Fruit fly (Drosophila melanogaster): ENCODE data around the gene Uch.

Uch gene

DNA sequence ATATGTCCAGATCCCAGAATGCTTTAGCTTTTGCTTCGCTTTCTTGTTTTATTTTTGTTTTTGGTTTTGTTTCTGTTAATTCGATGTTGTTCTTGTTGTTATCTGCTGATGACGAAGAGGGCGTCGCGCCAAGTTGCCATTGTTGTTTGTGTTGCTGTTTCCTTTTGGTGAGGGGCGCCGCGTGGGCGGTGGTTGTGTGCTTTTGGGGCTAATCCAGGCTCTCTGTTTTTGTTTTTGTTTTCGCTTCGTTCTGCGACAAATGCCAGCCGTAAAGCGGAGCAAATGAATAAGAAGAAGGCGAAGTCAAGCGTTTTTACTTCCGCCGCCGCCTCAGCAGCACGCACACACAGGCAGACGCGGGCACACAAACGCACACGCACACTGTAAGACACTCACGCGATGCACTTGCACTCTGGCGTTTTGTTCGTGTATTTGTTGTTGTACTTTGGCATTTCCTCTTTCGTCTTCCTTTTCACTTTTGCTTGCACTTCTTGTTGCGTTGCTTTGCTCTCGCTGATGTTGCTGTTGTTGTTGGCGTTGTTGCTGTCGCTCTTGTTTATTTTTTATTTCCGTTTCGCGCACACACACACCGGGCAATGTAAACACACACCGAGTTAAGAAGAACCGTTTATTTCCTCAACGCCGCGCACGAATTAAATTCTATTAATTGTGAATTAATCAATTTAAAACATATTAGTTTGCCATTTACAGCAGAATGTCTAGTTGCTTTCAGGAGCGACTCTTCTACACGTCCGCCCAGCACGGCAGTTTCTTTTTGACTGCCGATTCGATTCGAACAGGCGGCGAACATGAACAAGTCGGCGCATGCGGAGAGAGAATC is 35.8 kb downstream of the Uch start, which contains the start of gene aop (continued):
- TF ChIP-seq Med (GFP tag) (peak; percentile 90), CG4328 (GFP tag; optimal IDR thresholded peaks at IDR 0.05) (peak; percentile 21), CG34376 (GFP tag; optimal IDR thresholded peaks at IDR 0.05) (peak; percentile 32), CG1647 (GFP tag; optimal IDR thresholded peaks at IDR 0.05) (peak; percentile 50), sob (GFP tag; IDR thresholded peaks at IDR 0.05) (no peak), Sin3A (optimal IDR thresholded peaks at IDR 0.05) (no peak), CG7745 (tag; optimal IDR thresholded peaks at IDR 0.05) (peak; percentile 45), CG11504 (tag; optimal IDR thresholded peaks at IDR 0.05) (peak; percentile 22), z (GFP tag; IDR thresholded peaks at IDR 0.05) (no peak; the same call in 2 of the 3 replicates), CG12071 (GFP tag; optimal IDR thresholded peaks at IDR 0.05) (peak; percentile 56), esg (GFP tag; conservative IDR thresholded peaks at IDR 0.05) (no peak), CG33557 (GFP tag; optimal IDR thresholded peaks at IDR 0.05) (peak; percentile 19), p53 (GFP tag; optimal IDR thresholded peaks at IDR 0.05) (peak; percentile 98), maf-S (GFP tag; optimal IDR thresholded peaks at IDR 0.05) (no peak), CG7963 (GFP tag; IDR thresholded peaks at IDR 0.05; ENCODE audit: partially characterized antibody) (peak; percentile 21; the same call in 1 of the 3 replicates), CG8388 (GFP tag; optimal IDR thresholded peaks at IDR 0.05) (no peak), row (GFP tag; IDR thresholded peaks at IDR 0.05) (peak; percentile 23; the same call in 1 of the 3 replicates), CG15696 (tag; optimal IDR thresholded peaks at IDR 0.05) (peak; percentile 18), dmrt11E (tag; optimal IDR thresholded peaks at IDR 0.05) (peak; percentile 8), CG9932 (GFP tag; IDR thresholded peaks at IDR 0.05) (no peak), ems (GFP tag; optimal IDR thresholded peaks at IDR 0.05) (peak; percentile 7), jigr1 (GFP tag; IDR thresholded peaks at IDR 0.05) (no peak), mirr (GFP tag; optimal IDR thresholded peaks at IDR 0.05) (peak; percentile 59), Hr78 (GFP tag; optimal IDR thresholded peaks at IDR 0.05) (peak in 1 of 2 experiments; percentile 22), CG18262 (tag; optimal IDR thresholded peaks at IDR 0.05) (peak; percentile 24), unc-4 (GFP tag; IDR thresholded peaks at IDR 0.05; ENCODE audit: partially characterized antibody) (0 out of 2 replicates have a peak, but pooled peaks have one; percentile 27), CG15269 (tag; optimal IDR thresholded peaks at IDR 0.05) (peak; percentile 23), CG14710 (tag; optimal IDR thresholded peaks at IDR 0.05) (peak; percentile 15), CG14050 (GFP tag; IDR thresholded peaks at IDR 0.05) (no peak), hbn (GFP tag; IDR thresholded peaks at IDR 0.05; ENCODE audit: partially characterized antibody) (no peak), Rfx (GFP tag; IDR thresholded peaks at IDR 0.05) (peak; percentile 38; the same call in 1 of the 2 replicates), fd102C (GFP tag; optimal IDR thresholded peaks at IDR 0.05) (peak; percentile 77), pfk (GFP tag; optimal IDR thresholded peaks at IDR 0.05) (peak; percentile 45), CG10654 (GFP tag; optimal IDR thresholded peaks at IDR 0.05) (no peak), chinmo (GFP tag; IDR thresholded peaks at IDR 0.05; ENCODE audit: partially characterized antibody) (peak; percentile 67; the same call in 1 of the 4 replicates), her (GFP tag; optimal IDR thresholded peaks at IDR 0.05) (peak; percentile 28), chm (GFP tag; IDR thresholded peaks at IDR 0.05) (peak; percentile 60), odd (GFP tag; optimal IDR thresholded peaks at IDR 0.05) (peak; percentile 53), CG2202 (tag; optimal IDR thresholded peaks at IDR 0.05) (peak; percentile 10), sens (GFP tag) (peak; percentile 82), CG15601 (tag; optimal IDR thresholded peaks at IDR 0.05) (peak; percentile 25), dysf (GFP tag; IDR thresholded peaks at IDR 0.05) (no peak; the same call in 2 of the 3 replicates), pros (GFP tag; optimal IDR thresholded peaks at IDR 0.05) (peak; percentile 72), Fer1 (GFP tag; optimal IDR thresholded peaks at IDR 0.05) (peak; percentile 49), Eip74EF (GFP tag; optimal IDR thresholded peaks at IDR 0.05) (peak in 1 of 2 experiments; percentile 49), dm (GFP tag; optimal IDR thresholded peaks at IDR 0.05) (no peak), tio (GFP tag; optimal IDR thresholded peaks at IDR 0.05) (no peak), CG33213 (GFP tag; optimal IDR thresholded peaks at IDR 0.05) (peak; percentile 53)
